Worm (Caenorhabditis elegans) whole organism, L4 larva: ENCODE data around the gene djr-1.2.

Source experiments
- ceh-82 ChIP-seq: sonication (generic microtip); optimal IDR thresholded peaks from 2 replicates; lab custom pipeline; 2017; ENCODE audit warnings: missing biosample characterization, missing genetic modification characterization
- mep-1 ChIP-seq: fragments of 150-350 bp; sonication (generic microtip); optimal IDR thresholded peaks from 3 replicates; lab custom pipeline; 2014; ENCODE audit warnings: missing biosample characterization, missing genetic modification characterization

DNA sequence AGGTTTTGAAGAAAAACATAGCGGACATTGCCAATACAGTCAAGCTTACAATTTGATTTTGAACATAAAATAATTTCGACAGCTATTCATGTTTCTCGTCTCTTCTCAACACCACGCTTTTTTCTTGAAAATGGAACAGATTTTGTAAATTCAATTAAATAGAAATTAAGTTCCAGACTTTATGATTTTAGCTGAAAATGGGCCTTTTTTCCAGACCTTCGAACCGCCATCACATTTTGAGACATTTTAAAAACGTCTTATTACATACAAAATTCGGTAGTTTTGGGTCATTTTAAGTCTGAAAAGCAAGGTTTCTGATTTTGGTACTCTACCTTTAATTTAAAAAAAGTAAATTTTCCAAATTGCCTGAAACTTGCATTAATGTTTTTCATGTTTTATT, 16.8 kb downstream of the djr-1.2 start, which contains the start of gene C49G7.12:
- TF ChIP-seq ceh-82 (tag; lab: Kevin White, UChicago) (no peak), mep-1 (no peak)
